Worm (Caenorhabditis elegans): ENCODE data around the gene C53C11.4.
A peak's percentile ranks its signal among the peaks of the same experiment; 100 is the strongest.

The C53C11.4 gene

ce11 chrX:17330574-17330973, 19.9 kb downstream of the C53C11.4 start:
- TF ChIP-seq pag-3 (tag; optimal IDR thresholded peaks at IDR 0.05; ENCODE audit: borderline replicate concordance, insufficient read depth) = no peak

ce11 chrX:17333752-17334151, 23.0 kb downstream of the C53C11.4 start, which contains the start of gene C53C11.5:
Gene C53C11.5, plus strand, starts transcription at chrX:17334052.
- no peak for TF ChIP-seq sup-37 (GFP tag; optimal IDR thresholded peaks at IDR 0.05)

- TF ChIP-seq elt-2 (tag; optimal IDR thresholded peaks at IDR 0.05) (peak; percentile 26), tlp-1 (tag; optimal IDR thresholded peaks at IDR 0.05) (peak; percentile 36), skn-1 (tag; optimal IDR thresholded peaks at IDR 0.05) (no peak)
Measured at ce11 chrX:17336354-17336753, 25.6 kb downstream of the C53C11.4 start, which contains the start of gene C53C11.2. Gene C53C11.2, plus strand, starts transcription at chrX:17336637.

ce11 chrX:17338944-17339343, 28.2 kb downstream of the C53C11.4 start:
- TF ChIP-seq fkh-10 (GFP tag; optimal IDR thresholded peaks at IDR 0.05) = peak; percentile 27
- peak; percentile 56 for TF ChIP-seq fkh-8 (tag; optimal IDR thresholded peaks at IDR 0.05)
- no peak for TF ChIP-seq nhr-90 (tag; optimal IDR thresholded peaks at IDR 0.05; ENCODE audit: poor library complexity)

- TF ChIP-seq nhr-237 (tag; optimal IDR thresholded peaks at IDR 0.05) (no peak), F16B12.6 (tag; optimal IDR thresholded peaks at IDR 0.05) (no peak), pax-3 (tag; optimal IDR thresholded peaks at IDR 0.05) (no peak), snpc-4 (tag; optimal IDR thresholded peaks at IDR 0.05) (no peak), unc-30 (tag; optimal IDR thresholded peaks at IDR 0.05) (no peak)
Measured at ce11 chrX:17340484-17340883, 29.8 kb downstream of the C53C11.4 start, which contains the start of gene C53C11.1. Gene C53C11.1, plus strand, starts transcription at chrX:17340784.

ce11 chrX:17349411-17349810, 38.7 kb downstream of the C53C11.4 start:
- no peak for TF ChIP-seq nhr-77 (tag; optimal IDR thresholded peaks at IDR 0.05)
- no peak for TF ChIP-seq nhr-20 (tag; optimal IDR thresholded peaks at IDR 0.05)
- no peak for TF ChIP-seq nhr-237 (tag; optimal IDR thresholded peaks at IDR 0.05)
- no peak for TF ChIP-seq nhr-84 (tag; optimal IDR thresholded peaks at IDR 0.05)

- TF ChIP-seq tbx-2 (tag; optimal IDR thresholded peaks at IDR 0.05) (no peak), snpc-4 (tag; optimal IDR thresholded peaks at IDR 0.05) (no peak), fkh-4 (tag; optimal IDR thresholded peaks at IDR 0.05; ENCODE audit: borderline replicate concordance) (no peak), unc-98 (GFP tag; IDR thresholded peaks at IDR 0.05) (no peak), unc-30 (tag; optimal IDR thresholded peaks at IDR 0.05) (no peak), lin-14 (GFP tag; optimal IDR thresholded peaks at IDR 0.05) (peak; percentile 50), lin-15B (tag; optimal IDR thresholded peaks at IDR 0.05) (no peak), hlh-17 (GFP tag; optimal IDR thresholded peaks at IDR 0.05; ENCODE audit: borderline replicate concordance) (no peak), Y116A8C.19 (tag; optimal IDR thresholded peaks at IDR 0.05; ENCODE audit: borderline replicate concordance) (no peak), nhr-237 (tag; optimal IDR thresholded peaks at IDR 0.05) (no peak), hpl-2 (GFP tag; optimal IDR thresholded peaks at IDR 0.05) (no peak), grh-1 (GFP tag; IDR thresholded peaks at IDR 0.05) (no peak), mab-9 (GFP tag; IDR thresholded peaks at IDR 0.05) (no peak), dpl-1 (GFP tag; optimal IDR thresholded peaks at IDR 0.05) (no peak), ces-1 (GFP tag; optimal IDR thresholded peaks at IDR 0.05) (peak; percentile 13), snu-23 (GFP tag; optimal IDR thresholded peaks at IDR 0.05) (no peak), ztf-4 (tag; optimal IDR thresholded peaks at IDR 0.05) (no peak), fkh-10 (GFP tag; optimal IDR thresholded peaks at IDR 0.05) (peak; percentile 94), pax-3 (tag; optimal IDR thresholded peaks at IDR 0.05) (no peak)
Measured at ce11 chrX:17352098-17352497, 41.4 kb downstream of the C53C11.4 start.

All from whole organism, L1 larva.